Fruit fly (Drosophila melanogaster) whole organism, embryonic: ENCODE data around the gene SkpA.

ENCODE experiments used
- Antp ChIP-seq: fragments of 200-800 bp; sonication (Bioruptor generic); optimal IDR thresholded peaks from 3 replicates; lab custom pipeline; 2016; ENCODE audit warnings: missing biosample characterization, missing genetic modification characterization
- CG10267 ChIP-seq: fragments of 200-800 bp; sonication (Bioruptor generic); optimal IDR thresholded peaks from 2 replicates; lab custom pipeline; 2018; ENCODE audit warnings: missing biosample characterization, mild to moderate bottlenecking, missing genetic modification characterization, moderate library complexity
- CG10979 ChIP-seq: fragments of 200-800 bp; sonication (Bioruptor generic); optimal IDR thresholded peaks from 2 replicates; lab custom pipeline; 2018; ENCODE audit warnings: missing biosample characterization, mild to moderate bottlenecking, missing genetic modification characterization, moderate library complexity
- CG11504 ChIP-seq: fragments of 200-800 bp; sonication (Bioruptor generic); optimal IDR thresholded peaks from 3 replicates; lab custom pipeline; 2019; ENCODE audit warnings: missing biosample characterization, mild to moderate bottlenecking, missing genetic modification characterization, moderate library complexity
- CG11560 ChIP-seq: fragments of 200-800 bp; sonication (Bioruptor generic); IDR thresholded peaks from 3 replicates; pipeline ENCODE4 v1.3.6; 2022; ENCODE audit warnings: missing biosample characterization, missing genetic modification characterization
- CG11723 ChIP-seq: fragments of 200-800 bp; sonication (Bioruptor generic); optimal IDR thresholded peaks from 2 replicates; lab custom pipeline; 2017; ENCODE audit warnings: missing biosample characterization, mild to moderate bottlenecking, missing genetic modification characterization
- CG12219 ChIP-seq: fragments of 200-800 bp; sonication (Bioruptor generic); optimal IDR thresholded peaks from 3 replicates; lab custom pipeline; 2018; ENCODE audit warnings: missing biosample characterization, mild to moderate bottlenecking, missing genetic modification characterization
- CG12744 ChIP-seq: fragments of 200-800 bp; sonication (Bioruptor generic); optimal IDR thresholded peaks from 2 replicates; lab custom pipeline; 2016; ENCODE audit warnings: missing biosample characterization, missing genetic modification characterization
- CG13123 ChIP-seq: fragments of 200-800 bp; sonication (Bioruptor generic); optimal IDR thresholded peaks from 2 replicates; lab custom pipeline; 2016; ENCODE audit warnings: missing biosample characterization, missing genetic modification characterization
- CG17328 ChIP-seq: fragments of 200-800 bp; sonication (Bioruptor generic); IDR thresholded peaks from 2 replicates; pipeline ENCODE4 v1.3.6; 2022; ENCODE audit warnings: missing biosample characterization, missing genetic modification characterization
- CG1792 ChIP-seq: fragments of 200-800 bp; sonication (Bioruptor generic); optimal IDR thresholded peaks from 2 replicates; lab custom pipeline; 2016; ENCODE audit warnings: missing biosample characterization, missing genetic modification characterization
- CG18599 ChIP-seq: fragments of 200-800 bp; sonication (Bioruptor generic); optimal IDR thresholded peaks from 3 replicates; lab custom pipeline; 2017; ENCODE audit warnings: missing biosample characterization, missing genetic modification characterization, mild to moderate bottlenecking, moderate library complexity, missing genetic modification reagents
- CG18764 ChIP-seq: fragments of 200-800 bp; sonication (Bioruptor generic); optimal IDR thresholded peaks from 3 replicates; lab custom pipeline; 2016; ENCODE audit warnings: missing biosample characterization, missing genetic modification characterization
- CG2678 ChIP-seq: fragments of 200-800 bp; sonication (Bioruptor generic); optimal IDR thresholded peaks from 3 replicates; lab custom pipeline; 2019; ENCODE audit warnings: missing biosample characterization, mild to moderate bottlenecking, missing genetic modification characterization, moderate library complexity
- CG33557 ChIP-seq: fragments of 200-800 bp; sonication (Bioruptor generic); optimal IDR thresholded peaks from 2 replicates; lab custom pipeline; 2019; ENCODE audit warnings: missing biosample characterization, mild to moderate bottlenecking, missing genetic modification characterization, moderate library complexity
- CG3838 ChIP-seq: fragments of 200-800 bp; sonication (Bioruptor generic); optimal IDR thresholded peaks from 3 replicates; lab custom pipeline; 2016; ENCODE audit warnings: missing biosample characterization, missing genetic modification characterization
- CG4730 ChIP-seq: fragments of 200-800 bp; sonication (Bioruptor generic); IDR thresholded peaks from 2 replicates; pipeline ENCODE4 v1.3.6; 2022; ENCODE audit warnings: missing biosample characterization, missing genetic modification characterization
- CG6254 ChIP-seq: fragments of 200-800 bp; sonication (Bioruptor generic); optimal IDR thresholded peaks from 3 replicates; lab custom pipeline; 2017; ENCODE audit warnings: mild to moderate bottlenecking, missing biosample characterization, missing genetic modification reagents, missing genetic modification characterization
- CG7786 ChIP-seq: fragments of 200-800 bp; sonication (Bioruptor generic); optimal IDR thresholded peaks from 2 replicates; lab custom pipeline; 2016; ENCODE audit warnings: missing biosample characterization, missing genetic modification characterization
- CG7963 ChIP-seq: fragments of 200-800 bp; sonication (Bioruptor generic); IDR thresholded peaks from 3 replicates; pipeline ENCODE4 v1.3.6; 2022; ENCODE audit warnings: missing biosample characterization, missing genetic modification characterization; ENCODE audit not compliant: partially characterized antibody
- Camta ChIP-seq: fragments of 200-800 bp; sonication (Bioruptor generic); optimal IDR thresholded peaks from 2 replicates; lab custom pipeline; 2016; ENCODE audit warnings: missing biosample characterization, missing genetic modification characterization
- Dek ChIP-seq: fragments of 200-800 bp; sonication (Bioruptor generic); optimal IDR thresholded peaks from 3 replicates; lab custom pipeline; 2019; ENCODE audit warnings: missing biosample characterization, mild to moderate bottlenecking, missing genetic modification characterization, moderate library complexity
- Dll ChIP-seq: fragments of 200-800 bp; sonication (Bioruptor generic); IDR thresholded peaks from 4 replicates; pipeline ENCODE4 v1.3.6; 2022; ENCODE audit warnings: missing biosample characterization, missing genetic modification characterization; ENCODE audit not compliant: partially characterized antibody
- E2f1 ChIP-seq: fragments of 200-800 bp; sonication (Bioruptor generic); IDR thresholded peaks from 2 replicates; pipeline ENCODE4 v1.3.6; 2022; ENCODE audit warnings: missing biosample characterization, missing genetic modification characterization
- Ets65A ChIP-seq: fragments of 200-800 bp; sonication (Bioruptor generic); peaks from one replicate; lab custom pipeline; 2016; ENCODE audit warnings: missing biosample characterization, missing genetic modification characterization
- Ets97D ChIP-seq: fragments of 200-800 bp; sonication (Bioruptor generic); optimal IDR thresholded peaks from 3 replicates; lab custom pipeline; 2016; ENCODE audit warnings: missing biosample characterization, missing genetic modification characterization
- Fer3 ChIP-seq: fragments of 200-800 bp; sonication (Bioruptor generic); optimal IDR thresholded peaks from 2 replicates; lab custom pipeline; 2018; ENCODE audit warnings: missing biosample characterization, mild to moderate bottlenecking, missing genetic modification characterization, moderate library complexity
- Hey ChIP-seq: fragments of 200-800 bp; sonication (Bioruptor generic); optimal IDR thresholded peaks from 3 replicates; lab custom pipeline; 2018; ENCODE audit warnings: missing biosample characterization, mild to moderate bottlenecking, missing genetic modification characterization
- Mad ChIP-seq: fragments of 200-800 bp; sonication (Bioruptor generic); optimal IDR thresholded peaks from 2 replicates; lab custom pipeline; 2016; ENCODE audit warnings: missing biosample characterization, missing genetic modification characterization
- Max ChIP-seq: fragments of 200-800 bp; sonication (Bioruptor generic); optimal IDR thresholded peaks from 2 replicates; lab custom pipeline; 2016; ENCODE audit warnings: missing biosample characterization, mild to moderate bottlenecking, missing genetic modification characterization
- Meics ChIP-seq: fragments of 200-800 bp; sonication (Bioruptor generic); optimal IDR thresholded peaks from 2 replicates; lab custom pipeline; 2017; ENCODE audit warnings: missing biosample characterization, mild to moderate bottlenecking, missing genetic modification characterization
- Myb ChIP-seq: fragments of 200-800 bp; sonication (Bioruptor generic); optimal IDR thresholded peaks from 2 replicates; lab custom pipeline; 2016; ENCODE audit warnings: missing biosample characterization, missing genetic modification characterization
- NK7.1 ChIP-seq: fragments of 200-800 bp; sonication (Bioruptor generic); optimal IDR thresholded peaks from 3 replicates; lab custom pipeline; 2016; ENCODE audit warnings: missing biosample characterization, missing genetic modification characterization
- Trl ChIP-seq, 3 experiments: fragments of >200 bp in 2 of 3; fragments of 200-800 bp in 1 of 3; sonication (Bioruptor generic) in 1 of 3; optimal IDR thresholded peaks; 2 replicates in 1 of 3; 3 replicates in 2 of 3; lab custom pipeline; 2016 to 2017; ENCODE audit warnings: missing biosample characterization in 1 of 3, missing genetic modification characterization in 1 of 3
- ab ChIP-seq: fragments of 200-800 bp; sonication (Bioruptor generic); optimal IDR thresholded peaks from 2 replicates; lab custom pipeline; 2016; ENCODE audit warnings: missing biosample characterization, missing genetic modification characterization
- caup ChIP-seq: fragments of 200-800 bp; sonication (Bioruptor generic); optimal IDR thresholded peaks from 3 replicates; lab custom pipeline; 2017; ENCODE audit warnings: missing biosample characterization, mild to moderate bottlenecking, missing genetic modification characterization, moderate library complexity; ENCODE audit not compliant: severe bottlenecking
- chinmo ChIP-seq: fragments of 200-800 bp; sonication (Bioruptor generic); IDR thresholded peaks from 4 replicates; pipeline ENCODE4 v1.3.6; 2022; ENCODE audit warnings: missing biosample characterization, missing genetic modification characterization; ENCODE audit not compliant: partially characterized antibody
- dmrt11E ChIP-seq: fragments of 200-800 bp; sonication (Bioruptor generic); optimal IDR thresholded peaks from 3 replicates; lab custom pipeline; 2018; ENCODE audit warnings: missing biosample characterization, mild to moderate bottlenecking, missing genetic modification characterization, moderate library complexity
- dmrt99B ChIP-seq: fragments of 200-800 bp; sonication (Bioruptor generic); optimal IDR thresholded peaks from 2 replicates; lab custom pipeline; 2018; ENCODE audit warnings: missing biosample characterization, mild to moderate bottlenecking, missing genetic modification characterization, moderate library complexity
- dpn ChIP-seq, 2 experiments: fragments of 200-800 bp; sonication (Bioruptor generic); optimal IDR thresholded peaks; 3 replicates each; lab custom pipeline; 2016; ENCODE audit warnings: missing biosample characterization in 2 of 2, missing genetic modification characterization in 2 of 2
- gem ChIP-seq: fragments of 200-800 bp; sonication (Bioruptor generic); optimal IDR thresholded peaks from 2 replicates; lab custom pipeline; 2019; ENCODE audit warnings: missing biosample characterization, mild to moderate bottlenecking, missing genetic modification characterization, moderate library complexity
- gsb-n ChIP-seq: fragments of 200-800 bp; sonication (Bioruptor generic); optimal IDR thresholded peaks from 3 replicates; lab custom pipeline; 2018; ENCODE audit warnings: missing biosample characterization, mild to moderate bottlenecking, missing genetic modification characterization
- gt ChIP-seq: fragments of 200-800 bp; sonication (Bioruptor generic); IDR thresholded peaks from 2 replicates; pipeline ENCODE4 v1.3.6; 2022; ENCODE audit warnings: missing biosample characterization, missing genetic modification characterization
- hb ChIP-seq: fragments of 200-800 bp; sonication (Bioruptor generic); IDR thresholded peaks from 3 replicates; pipeline ENCODE4 v1.3.6; 2022; ENCODE audit warnings: missing biosample characterization, missing genetic modification characterization; ENCODE audit not compliant: partially characterized antibody
- kni ChIP-seq: fragments of 200-800 bp; sonication (Bioruptor generic); optimal IDR thresholded peaks from 3 replicates; lab custom pipeline; 2017; ENCODE audit warnings: mild to moderate bottlenecking, missing biosample characterization, missing genetic modification reagents, missing genetic modification characterization
- sens ChIP-seq: fragments of 200-800 bp; sonication (Bioruptor generic); peaks from one replicate; lab custom pipeline; 2016; ENCODE audit warnings: missing biosample characterization, missing genetic modification characterization
- so ChIP-seq: fragments of 200-800 bp; sonication (Bioruptor generic); IDR thresholded peaks from 3 replicates; pipeline ENCODE4 v1.3.6; 2022; ENCODE audit warnings: missing biosample characterization, missing genetic modification characterization
- tll ChIP-seq, 2 experiments: fragments of 200-800 bp in 1 of 2; fragments of >200 bp in 1 of 2; sonication (Bioruptor generic) in 1 of 2; optimal IDR thresholded peaks; 2 replicates each; lab custom pipeline; 2017 to 2019; ENCODE audit warnings: missing biosample characterization in 2 of 2, missing genetic modification characterization in 2 of 2, mild to moderate bottlenecking in 1 of 2, moderate library complexity in 1 of 2
- vnd ChIP-seq: fragments of 200-800 bp; sonication (Bioruptor generic); IDR thresholded peaks from 3 replicates; pipeline ENCODE4 v1.3.6; 2022; ENCODE audit warnings: missing biosample characterization, missing genetic modification characterization; ENCODE audit not compliant: partially characterized antibody

Gene SkpA

DNA sequence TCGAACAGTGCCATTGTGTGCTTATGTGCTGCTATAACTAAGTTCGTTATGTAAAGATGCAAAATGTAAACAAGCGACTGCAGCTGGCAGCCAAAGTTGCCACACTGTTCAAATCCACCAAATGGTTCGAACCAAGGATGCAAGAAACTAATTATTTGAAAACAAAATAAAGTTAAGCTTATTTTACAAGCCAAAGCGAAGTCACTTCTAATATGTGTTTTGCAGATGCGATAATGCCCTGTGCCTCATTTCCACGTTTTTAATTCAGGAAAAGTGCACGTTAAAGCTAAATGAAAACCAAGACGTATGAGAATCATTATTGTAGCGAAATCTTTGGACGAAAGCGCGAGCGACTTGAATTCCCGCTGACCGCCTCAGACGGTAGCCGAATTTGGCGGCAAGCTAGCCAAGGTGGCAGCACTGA lies 34.8 kb upstream of the SkpA start, which contains the start of the genes CG13365 and Vsp37A (continued):
- TF ChIP-seq Trl (optimal IDR thresholded peaks at IDR 0.05; lab: Kevin White, UChicago) (no peak), Trl (GFP tag; optimal IDR thresholded peaks at IDR 0.05; lab: Kevin White, UChicago) (peak; percentile 59), gem (tag; lab: Kevin White, UChicago) (peak; percentile 52), CG18764 (GFP tag; lab: Kevin White, UChicago) (peak; percentile 4), CG13123 (GFP tag; lab: Kevin White, UChicago) (peak; percentile 7), Antp (GFP tag; lab: Kevin White, UChicago) (peak; percentile 58), Hey (no peak), so (GFP tag; lab: Robert Waterston, UW) (no peak), CG4730 (GFP tag; lab: Robert Waterston, UW) (peak; percentile 35; the same call in 1 of the 2 replicates), CG3838 (no peak), CG10979 (tag; lab: Kevin White, UChicago) (peak; percentile 18), gsb-n (tag; lab: Kevin White, UChicago) (peak; percentile 18), CG17328 (GFP tag; lab: Robert Waterston, UW) (peak; percentile 37; the same call in 1 of the 2 replicates), tll (GFP tag; optimal IDR thresholded peaks at IDR 0.05; lab: Kevin White, UChicago) (peak in 1 of 2 experiments; percentile 80), CG6254 (no peak), CG12219 (GFP tag; lab: Kevin White, UChicago) (no peak), CG10267 (tag; lab: Kevin White, UChicago) (peak; percentile 48), gt (GFP tag; lab: Robert Waterston, UW) (no peak), Dll (GFP tag; lab: Robert Waterston, UW) (peak; percentile 49; the same call in 2 of the 4 replicates), Dek (tag; lab: Kevin White, UChicago) (peak; percentile 4), CG2678 (peak; percentile 64), ab (GFP tag; lab: Kevin White, UChicago) (no peak), CG11723 (peak; percentile 34), caup (GFP tag; lab: Kevin White, UChicago) (peak; percentile 3), dmrt11E (tag; lab: Kevin White, UChicago) (peak; percentile 36), Ets65A (GFP tag; lab: Kevin White, UChicago) (peak; percentile 96), kni (GFP tag; lab: Kevin White, UChicago) (peak; percentile 84), E2f1 (GFP tag; lab: Robert Waterston, UW) (no peak), chinmo (0 out of 4 replicates have a peak, but pooled peaks have one; percentile 28), CG12744 (no peak), dmrt99B (tag; lab: Kevin White, UChicago) (no peak), Ets97D (GFP tag; lab: Kevin White, UChicago) (peak; percentile 47), Mad (peak; percentile 6), dpn (GFP tag; optimal IDR thresholded peaks at IDR 0.05; lab: Kevin White, UChicago) (peak; percentile 36 to 63), CG18599 (GFP tag; lab: Kevin White, UChicago) (peak; percentile 56), hb (GFP tag; lab: Robert Waterston, UW) (no peak), Fer3 (tag; lab: Kevin White, UChicago) (peak; percentile 39), Camta (GFP tag; lab: Kevin White, UChicago) (peak; percentile 45), CG11560 (tag; lab: Robert Waterston, UW) (no peak), Meics (GFP tag; lab: Kevin White, UChicago) (peak; percentile 44), Max (peak; percentile 52), Myb (GFP tag; lab: Kevin White, UChicago) (peak; percentile 66), CG7786 (GFP tag; lab: Kevin White, UChicago) (peak; percentile 52), CG33557 (peak; percentile 34), CG7963 (GFP tag; lab: Robert Waterston, UW) (no peak), CG1792 (GFP tag; lab: Kevin White, UChicago) (peak; percentile 67), CG11504 (tag; lab: Kevin White, UChicago) (peak; percentile 51), NK7.1 (GFP tag; lab: Kevin White, UChicago) (no peak), sens (GFP tag; lab: Kevin White, UChicago) (peak; percentile 90), vnd (GFP tag; lab: Robert Waterston, UW) (no peak)
